Fruit fly (Drosophila melanogaster) whole organism, embryonic: ENCODE measurements around the gene Rabex-5.
A peak's percentile ranks its signal among the peaks of the same experiment; 100 is the strongest.

ENCODE experiments used
- Adf1 ChIP-seq: fragments of 200-800 bp; sonication (Bioruptor generic); IDR thresholded peaks from 2 replicates; pipeline ENCODE4 v1.3.6; 2022; ENCODE audit warnings: missing biosample characterization, missing genetic modification characterization
- Antp ChIP-seq: fragments of 200-800 bp; sonication (Bioruptor generic); optimal IDR thresholded peaks from 3 replicates; lab custom pipeline; 2016; ENCODE audit warnings: missing biosample characterization, missing genetic modification characterization
- B-H1 ChIP-seq: fragments of 200-800 bp; sonication (Bioruptor generic); IDR thresholded peaks from 3 replicates; pipeline ENCODE4 v1.3.6; 2022; ENCODE audit warnings: missing biosample characterization, missing genetic modification characterization
- Blimp-1 ChIP-seq: fragments of 200-800 bp; sonication (Bioruptor generic); optimal IDR thresholded peaks from 3 replicates; lab custom pipeline; 2018; ENCODE audit warnings: missing biosample characterization, missing genetic modification characterization, mild to moderate bottlenecking, moderate library complexity, missing genetic modification reagents
- CG11504 ChIP-seq: fragments of 200-800 bp; sonication (Bioruptor generic); optimal IDR thresholded peaks from 3 replicates; lab custom pipeline; 2019; ENCODE audit warnings: missing biosample characterization, mild to moderate bottlenecking, missing genetic modification characterization, moderate library complexity
- CG13775 ChIP-seq: fragments of 200-800 bp; sonication (Bioruptor generic); optimal IDR thresholded peaks from 3 replicates; lab custom pipeline; 2017; ENCODE audit warnings: missing biosample characterization, mild to moderate bottlenecking, missing genetic modification characterization
- CG14050 ChIP-seq: fragments of 200-800 bp; sonication (Bioruptor generic); IDR thresholded peaks from 3 replicates; pipeline ENCODE4 v1.3.6; 2022; ENCODE audit warnings: missing biosample characterization, missing genetic modification characterization
- CG15073 ChIP-seq: fragments of 200-800 bp; sonication (Bioruptor generic); optimal IDR thresholded peaks from 2 replicates; lab custom pipeline; 2016; ENCODE audit warnings: missing biosample characterization, missing genetic modification characterization
- CG15514 ChIP-seq: fragments of 200-800 bp; sonication (Bioruptor generic); optimal IDR thresholded peaks from 3 replicates; lab custom pipeline; 2017; ENCODE audit warnings: missing biosample characterization, missing genetic modification characterization, mild to moderate bottlenecking, moderate library complexity, missing genetic modification reagents
- CG15601 ChIP-seq: fragments of 200-800 bp; sonication (Bioruptor generic); optimal IDR thresholded peaks from 3 replicates; lab custom pipeline; 2019; ENCODE audit warnings: missing biosample characterization, mild to moderate bottlenecking, missing genetic modification characterization, moderate library complexity
- CG1647 ChIP-seq: fragments of 200-800 bp; sonication (Bioruptor generic); optimal IDR thresholded peaks from 3 replicates; lab custom pipeline; 2016; ENCODE audit warnings: missing biosample characterization, missing genetic modification characterization
- CG17912 ChIP-seq: fragments of 200-800 bp; sonication (Bioruptor generic); optimal IDR thresholded peaks from 2 replicates; lab custom pipeline; 2018; ENCODE audit warnings: missing biosample characterization, mild to moderate bottlenecking, missing genetic modification characterization
- CG2678 ChIP-seq: fragments of 200-800 bp; sonication (Bioruptor generic); optimal IDR thresholded peaks from 3 replicates; lab custom pipeline; 2019; ENCODE audit warnings: missing biosample characterization, mild to moderate bottlenecking, missing genetic modification characterization, moderate library complexity
- CG30403 ChIP-seq: fragments of 200-800 bp; sonication (Bioruptor generic); optimal IDR thresholded peaks from 3 replicates; lab custom pipeline; 2016; ENCODE audit warnings: missing biosample characterization, missing genetic modification characterization
- CG32532 ChIP-seq: fragments of 200-800 bp; sonication (Bioruptor generic); IDR thresholded peaks from 2 replicates; pipeline ENCODE4 v1.3.6; 2022; ENCODE audit warnings: missing biosample characterization, missing genetic modification characterization
- CG4820 ChIP-seq: fragments of 200-800 bp; sonication (Bioruptor generic); optimal IDR thresholded peaks from 3 replicates; lab custom pipeline; 2016; ENCODE audit warnings: missing biosample characterization, missing genetic modification characterization
- CG6791 ChIP-seq: fragments of 200-800 bp; sonication (Bioruptor generic); IDR thresholded peaks from 3 replicates; pipeline ENCODE4 v1.3.6; 2022; ENCODE audit warnings: missing biosample characterization, missing genetic modification characterization; ENCODE audit not compliant: partially characterized antibody
- CG7271 ChIP-seq: fragments of 200-800 bp; sonication (Bioruptor generic); optimal IDR thresholded peaks from 2 replicates; lab custom pipeline; 2018; ENCODE audit warnings: missing biosample characterization, mild to moderate bottlenecking, missing genetic modification characterization, moderate library complexity
- CG7839 ChIP-seq: fragments of 200-800 bp; sonication (Bioruptor generic); optimal IDR thresholded peaks from 3 replicates; lab custom pipeline; 2018; ENCODE audit warnings: missing biosample characterization, mild to moderate bottlenecking, missing genetic modification characterization, moderate library complexity
- CG7928 ChIP-seq: fragments of 200-800 bp; sonication (Bioruptor generic); optimal IDR thresholded peaks from 2 replicates; lab custom pipeline; 2017; ENCODE audit warnings: missing biosample characterization, mild to moderate bottlenecking, missing genetic modification characterization
- CG8290 ChIP-seq, 3 experiments: fragments of 200-800 bp; sonication (Bioruptor generic); optimal IDR thresholded peaks; 2 replicates each; lab custom pipeline; 2016 to 2019; ENCODE audit warnings: missing biosample characterization in 3 of 3, missing genetic modification characterization in 3 of 3, mild to moderate bottlenecking in 2 of 3, moderate library complexity in 1 of 3
- CG8359 ChIP-seq: fragments of 200-800 bp; sonication (Bioruptor generic); optimal IDR thresholded peaks from 2 replicates; lab custom pipeline; 2017; ENCODE audit warnings: missing biosample characterization, mild to moderate bottlenecking, missing genetic modification characterization, borderline replicate concordance
- CG9437 ChIP-seq: fragments of 200-800 bp; sonication (Bioruptor generic); optimal IDR thresholded peaks from 2 replicates; lab custom pipeline; 2018; ENCODE audit warnings: missing biosample characterization, mild to moderate bottlenecking, missing genetic modification characterization
- CG9817 ChIP-seq: fragments of 200-800 bp; sonication (Bioruptor generic); optimal IDR thresholded peaks from 2 replicates; lab custom pipeline; 2018; ENCODE audit warnings: missing biosample characterization, mild to moderate bottlenecking, missing genetic modification characterization, moderate library complexity
- CHES-1-like ChIP-seq: fragments of 200-800 bp; sonication (Bioruptor generic); optimal IDR thresholded peaks from 2 replicates; lab custom pipeline; 2016; ENCODE audit warnings: missing biosample characterization, missing genetic modification characterization
- Dek ChIP-seq: fragments of 200-800 bp; sonication (Bioruptor generic); optimal IDR thresholded peaks from 3 replicates; lab custom pipeline; 2019; ENCODE audit warnings: missing biosample characterization, mild to moderate bottlenecking, missing genetic modification characterization, moderate library complexity
- Hr3 ChIP-seq: fragments of 200-800 bp; sonication (Bioruptor generic); optimal IDR thresholded peaks from 3 replicates; lab custom pipeline; 2016; ENCODE audit warnings: missing biosample characterization, missing genetic modification characterization
- Lhr ChIP-seq: fragments of 200-800 bp; sonication (Bioruptor generic); optimal IDR thresholded peaks from 3 replicates; lab custom pipeline; 2017; ENCODE audit warnings: mild to moderate bottlenecking, missing biosample characterization, missing genetic modification reagents, missing genetic modification characterization
- MBD-R2 ChIP-seq: fragments of 200-800 bp; sonication (Bioruptor generic); IDR thresholded peaks from 2 replicates; pipeline ENCODE4 v1.3.6; 2022; ENCODE audit warnings: missing biosample characterization, missing genetic modification characterization
- Myb ChIP-seq: fragments of 200-800 bp; sonication (Bioruptor generic); optimal IDR thresholded peaks from 2 replicates; lab custom pipeline; 2016; ENCODE audit warnings: missing biosample characterization, missing genetic modification characterization
- Neu2 ChIP-seq: fragments of 200-800 bp; sonication (Bioruptor generic); optimal IDR thresholded peaks from 3 replicates; lab custom pipeline; 2016; ENCODE audit warnings: missing biosample characterization, missing genetic modification characterization, borderline replicate concordance
- NfI ChIP-seq: fragments of 200-800 bp; sonication (Bioruptor generic); optimal IDR thresholded peaks from 3 replicates; lab custom pipeline; 2018; ENCODE audit warnings: missing biosample characterization, mild to moderate bottlenecking, missing genetic modification characterization, moderate library complexity
- Opbp ChIP-seq: fragments of 200-800 bp; sonication (Bioruptor generic); IDR thresholded peaks from 3 replicates; pipeline ENCODE4 v1.3.6; 2022; ENCODE audit warnings: missing biosample characterization, missing genetic modification characterization; ENCODE audit not compliant: partially characterized antibody
- PHDP ChIP-seq: fragments of 200-800 bp; sonication (Bioruptor generic); optimal IDR thresholded peaks from 3 replicates; lab custom pipeline; 2018; ENCODE audit warnings: missing biosample characterization, mild to moderate bottlenecking, missing genetic modification characterization, moderate library complexity
- TFAM ChIP-seq: fragments of 200-800 bp; sonication (Bioruptor generic); optimal IDR thresholded peaks from 2 replicates; lab custom pipeline; 2017; ENCODE audit warnings: missing biosample characterization, missing genetic modification characterization, inconsistent platforms
- Trl ChIP-seq, 3 experiments: fragments of >200 bp in 2 of 3; fragments of 200-800 bp in 1 of 3; sonication (Bioruptor generic) in 1 of 3; optimal IDR thresholded peaks; 2 replicates in 1 of 3; 3 replicates in 2 of 3; lab custom pipeline; 2016 to 2017; ENCODE audit warnings: missing biosample characterization in 1 of 3, missing genetic modification characterization in 1 of 3
- al ChIP-seq: fragments of 200-800 bp; sonication (Bioruptor generic); IDR thresholded peaks from 2 replicates; pipeline ENCODE4 v1.3.6; 2022; ENCODE audit warnings: missing biosample characterization, missing genetic modification characterization
- ase ChIP-seq: fragments of 200-800 bp; sonication (Bioruptor generic); IDR thresholded peaks from 3 replicates; pipeline ENCODE4 v1.3.6; 2022; ENCODE audit warnings: missing biosample characterization, missing genetic modification characterization
- da ChIP-seq: fragments of 200-800 bp; sonication (Bioruptor generic); optimal IDR thresholded peaks from 2 replicates; lab custom pipeline; 2016; ENCODE audit warnings: missing biosample characterization, missing genetic modification characterization
- grn ChIP-seq: fragments of 200-800 bp; sonication (Bioruptor generic); optimal IDR thresholded peaks from 3 replicates; lab custom pipeline; 2017; ENCODE audit warnings: missing biosample characterization, missing genetic modification characterization
- ham ChIP-seq: fragments of 200-800 bp; sonication (Bioruptor generic); IDR thresholded peaks from 2 replicates; pipeline ENCODE4 v1.3.6; 2022; ENCODE audit warnings: missing biosample characterization, missing genetic modification characterization
- luna ChIP-seq: fragments of 200-800 bp; sonication (Bioruptor generic); optimal IDR thresholded peaks from 2 replicates; lab custom pipeline; 2016; ENCODE audit warnings: missing biosample characterization, missing genetic modification characterization
- otp ChIP-seq: fragments of 200-800 bp; sonication (Bioruptor generic); IDR thresholded peaks from 3 replicates; pipeline ENCODE4, ENCODE4 v1.3.6; 2022; ENCODE audit warnings: missing biosample characterization, missing genetic modification characterization
- pho ChIP-seq: fragments of 200-800 bp; sonication (Bioruptor generic); optimal IDR thresholded peaks from 2 replicates; lab custom pipeline; 2016; ENCODE audit warnings: missing biosample characterization, missing genetic modification characterization
- row ChIP-seq: fragments of 200-800 bp; sonication (Bioruptor generic); IDR thresholded peaks from 3 replicates; pipeline ENCODE4 v1.3.6; 2022; ENCODE audit warnings: missing biosample characterization, missing genetic modification characterization
- sqz ChIP-seq: fragments of 200-800 bp; sonication (Bioruptor generic); optimal IDR thresholded peaks from 3 replicates; lab custom pipeline; 2018; ENCODE audit warnings: missing biosample characterization, mild to moderate bottlenecking, missing genetic modification characterization
- trem ChIP-seq: fragments of 200-800 bp; optimal IDR thresholded peaks from 3 replicates; lab custom pipeline; 2019; ENCODE audit warnings: missing biosample characterization, mild to moderate bottlenecking, missing genetic modification characterization, moderate library complexity
- unc-4 ChIP-seq: fragments of 200-800 bp; sonication (Bioruptor generic); IDR thresholded peaks from 2 replicates; pipeline ENCODE4 v1.3.6; 2022; ENCODE audit warnings: missing biosample characterization, missing genetic modification characterization; ENCODE audit not compliant: partially characterized antibody
- zen2 ChIP-seq: fragments of 200-800 bp; sonication (Bioruptor generic); IDR thresholded peaks from 3 replicates; pipeline ENCODE4 v1.3.6; 2022; ENCODE audit warnings: missing biosample characterization, missing genetic modification characterization; ENCODE audit not compliant: partially characterized antibody

Rabex-5 gene

DNA sequence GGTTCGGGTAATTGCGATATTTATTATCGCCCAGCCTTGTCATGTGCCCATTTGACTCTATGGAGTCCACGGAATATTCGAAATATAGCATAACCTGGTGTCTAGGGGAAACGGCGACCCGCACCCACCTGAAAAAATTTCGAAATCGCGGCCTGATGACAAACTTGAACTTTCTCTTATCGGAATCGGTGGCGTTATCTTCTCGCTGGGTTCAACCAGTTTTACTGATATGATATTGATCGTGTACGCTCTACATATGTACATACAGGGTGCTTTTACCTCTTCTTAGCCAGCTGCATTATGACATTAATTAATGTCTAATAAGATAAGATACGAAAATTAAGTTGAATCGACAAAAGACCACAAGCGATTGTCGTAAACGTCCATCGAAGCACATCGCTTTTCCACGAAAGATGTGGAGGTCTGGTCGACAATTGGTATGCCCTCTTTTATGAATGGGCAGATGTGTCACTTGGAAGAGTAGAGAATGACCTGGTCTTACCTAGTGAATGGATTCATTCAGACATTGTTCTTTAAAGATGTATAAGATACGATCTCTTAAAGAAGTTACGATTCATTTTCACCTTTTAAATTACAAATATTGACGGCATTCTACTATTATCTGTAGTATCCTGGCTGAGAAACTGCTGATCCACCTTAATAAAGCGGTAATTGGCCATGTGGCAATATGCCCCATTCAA is 24.7 kb downstream of the Rabex-5 start (continued):
- TF ChIP-seq row = peak; percentile 48
- TF ChIP-seq CG2678 (tag; lab: Kevin White, UChicago) = peak; percentile 49
- no peak for TF ChIP-seq Antp
- no peak for TF ChIP-seq CG17912
- peak; percentile 4 for TF ChIP-seq CG15514 (GFP tag; lab: Kevin White, UChicago)
- no peak for TF ChIP-seq zen2 (GFP tag; lab: Robert Waterston, UW)
- peak; percentile 85 for TF ChIP-seq grn (GFP tag; lab: Kevin White, UChicago)
- peak; percentile 54 for TF ChIP-seq CG11504 (tag; lab: Kevin White, UChicago)
- TF ChIP-seq CG30403 = peak; percentile 28
- TF ChIP-seq B-H1 (GFP tag; lab: Robert Waterston, UW) = no peak
- no peak for TF ChIP-seq da (GFP tag; lab: Kevin White, UChicago)
- no peak for TF ChIP-seq otp (GFP tag; lab: Robert Waterston, UW)
- TF ChIP-seq al (GFP tag; lab: Robert Waterston, UW) = no peak
- no peak for TF ChIP-seq Adf1 (GFP tag; lab: Robert Waterston, UW)
- no peak for TF ChIP-seq Dek
- TF ChIP-seq Myb (GFP tag; lab: Kevin White, UChicago) = no peak
- no peak for TF ChIP-seq sqz
- TF ChIP-seq PHDP = no peak
- peak; percentile 38 for TF ChIP-seq CG7839
- no peak for TF ChIP-seq CG4820 (GFP tag; lab: Kevin White, UChicago)
- TF ChIP-seq pho = no peak
- no peak for TF ChIP-seq ase (GFP tag; lab: Robert Waterston, UW)
- no peak for TF ChIP-seq Opbp
- TF ChIP-seq NfI (GFP tag; lab: Kevin White, UChicago) = no peak
- TF ChIP-seq trem (tag; lab: Kevin White, UChicago) = no peak
- TF ChIP-seq CG6791 (GFP tag; lab: Robert Waterston, UW) = no peak
- no peak for TF ChIP-seq CG7928
- no peak for TF ChIP-seq Lhr (GFP tag; lab: Kevin White, UChicago)
- TF ChIP-seq CHES-1-like (GFP tag; lab: Kevin White, UChicago) = no peak
- peak; percentile 24 for TF ChIP-seq CG1647 (GFP tag; lab: Kevin White, UChicago)
- no peak; the same call in 1 of the 2 replicates for TF ChIP-seq CG32532 (GFP tag; lab: Robert Waterston, UW)
- TF ChIP-seq CG13775 = no peak
- no peak for TF ChIP-seq CG8359 (GFP tag; lab: Kevin White, UChicago)
- no peak for TF ChIP-seq ham
- no peak for TF ChIP-seq CG15073
- no peak for TF ChIP-seq TFAM (GFP tag; lab: Kevin White, UChicago)
- no peak for TF ChIP-seq CG9817 (tag; lab: Kevin White, UChicago)
- no peak for TF ChIP-seq CG14050
- peak; percentile 39 for TF ChIP-seq CG15601 (tag; lab: Kevin White, UChicago)
- no peak for TF ChIP-seq Neu2
- TF ChIP-seq Blimp-1 = no peak
- TF ChIP-seq CG7271 (tag; lab: Kevin White, UChicago) = no peak
- no peak for TF ChIP-seq Trl (optimal IDR thresholded peaks at IDR 0.05; lab: Kevin White, UChicago)
- TF ChIP-seq Trl (GFP tag; optimal IDR thresholded peaks at IDR 0.05; lab: Kevin White, UChicago) = no peak
- TF ChIP-seq unc-4 (GFP tag; lab: Robert Waterston, UW) = no peak
- no peak for TF ChIP-seq MBD-R2
- TF ChIP-seq luna (GFP tag; lab: Kevin White, UChicago) = no peak
- TF ChIP-seq CG8290 (GFP tag; optimal IDR thresholded peaks at IDR 0.05; lab: Kevin White, UChicago) = no peak
- peak in 1 of 2 experiments; percentile 5 for TF ChIP-seq CG8290 (tag; optimal IDR thresholded peaks at IDR 0.05; lab: Kevin White, UChicago)
- no peak for TF ChIP-seq CG9437 (GFP tag; lab: Kevin White, UChicago)
- no peak for TF ChIP-seq Hr3 (GFP tag; lab: Kevin White, UChicago)
